Fruit fly (Drosophila melanogaster) whole organism, embryonic: Measurements from ENCODE around the gene scyl.

Source experiments
- CG10209 ChIP-seq: fragments of 200-800 bp; sonication (Bioruptor generic); optimal IDR thresholded peaks from 3 replicates; lab custom pipeline; 2017; ENCODE audit warnings: missing biosample characterization, mild to moderate bottlenecking, missing genetic modification characterization, missing genetic modification reagents
- CG10274 ChIP-seq: fragments of 200-800 bp; sonication (Bioruptor generic); optimal IDR thresholded peaks from 3 replicates; lab custom pipeline; 2017; ENCODE audit warnings: missing biosample characterization, mild to moderate bottlenecking, missing genetic modification characterization
- CG10959 ChIP-seq: fragments of 200-800 bp; sonication (Bioruptor generic); IDR thresholded peaks from 2 replicates; pipeline ENCODE4 v1.3.6; 2022; ENCODE audit warnings: missing biosample characterization, missing genetic modification characterization
- CG11723 ChIP-seq: fragments of 200-800 bp; sonication (Bioruptor generic); optimal IDR thresholded peaks from 2 replicates; lab custom pipeline; 2017; ENCODE audit warnings: missing biosample characterization, mild to moderate bottlenecking, missing genetic modification characterization
- CG12236 ChIP-seq: fragments of 200-800 bp; sonication (Bioruptor generic); optimal IDR thresholded peaks from 2 replicates; lab custom pipeline; 2016; ENCODE audit warnings: missing biosample characterization, missing genetic modification characterization
- CG13894 ChIP-seq: fragments of 200-800 bp; sonication (Bioruptor generic); optimal IDR thresholded peaks from 3 replicates; lab custom pipeline; 2018; ENCODE audit warnings: missing biosample characterization, mild to moderate bottlenecking, missing genetic modification characterization, moderate library complexity
- CG14860 ChIP-seq: fragments of 200-800 bp; sonication (Bioruptor generic); IDR thresholded peaks from 3 replicates; pipeline ENCODE4 v1.3.6; 2022; ENCODE audit warnings: missing biosample characterization, missing genetic modification characterization; ENCODE audit not compliant: partially characterized antibody
- CG16815 ChIP-seq: fragments of 200-800 bp; sonication (Bioruptor generic); optimal IDR thresholded peaks from 3 replicates; lab custom pipeline; 2017; ENCODE audit warnings: missing biosample characterization, mild to moderate bottlenecking, missing genetic modification characterization
- CG16863 ChIP-seq: fragments of 200-800 bp; sonication (Bioruptor generic); optimal IDR thresholded peaks from 3 replicates; lab custom pipeline; 2016; ENCODE audit warnings: missing biosample characterization, missing genetic modification characterization
- CG17802 ChIP-seq: fragments of 200-800 bp; sonication (Bioruptor generic); optimal IDR thresholded peaks from 2 replicates; lab custom pipeline; 2018; ENCODE audit warnings: missing biosample characterization, mild to moderate bottlenecking, missing genetic modification characterization, moderate library complexity
- CG18011 ChIP-seq: fragments of 200-800 bp; sonication (Bioruptor generic); optimal IDR thresholded peaks from 2 replicates; lab custom pipeline; 2017; ENCODE audit warnings: missing biosample characterization, missing genetic modification characterization, mild to moderate bottlenecking, moderate library complexity, missing genotype
- CG31224 ChIP-seq: fragments of 200-800 bp; sonication (Bioruptor generic); IDR thresholded peaks from 2 replicates; pipeline ENCODE4 v1.3.6; 2022; ENCODE audit warnings: missing biosample characterization, missing genetic modification characterization
- CG34224 ChIP-seq: fragments of 200-800 bp; sonication (Bioruptor generic); IDR thresholded peaks from 3 replicates; pipeline ENCODE4 v1.3.6; 2022; ENCODE audit warnings: missing biosample characterization, missing genetic modification characterization; ENCODE audit not compliant: partially characterized antibody
- CG7372 ChIP-seq: fragments of 200-800 bp; sonication (Bioruptor generic); IDR thresholded peaks from 2 replicates; pipeline ENCODE4 v1.3.6; 2022; ENCODE audit warnings: missing biosample characterization, missing genetic modification characterization
- CG7556 ChIP-seq: fragments of 200-800 bp; sonication (Bioruptor generic); optimal IDR thresholded peaks from 2 replicates; lab custom pipeline; 2017; ENCODE audit warnings: missing biosample characterization, mild to moderate bottlenecking, missing genetic modification characterization
- CG7987 ChIP-seq: fragments of 200-800 bp; sonication (Bioruptor generic); optimal IDR thresholded peaks from 2 replicates; lab custom pipeline; 2018; ENCODE audit warnings: missing biosample characterization, mild to moderate bottlenecking, missing genetic modification characterization, moderate library complexity
- CG8924 ChIP-seq: fragments of 200-800 bp; optimal IDR thresholded peaks from 3 replicates; lab custom pipeline; 2019; ENCODE audit warnings: missing biosample characterization, mild to moderate bottlenecking, missing genetic modification characterization, moderate library complexity
- Dek ChIP-seq: fragments of 200-800 bp; sonication (Bioruptor generic); optimal IDR thresholded peaks from 3 replicates; lab custom pipeline; 2019; ENCODE audit warnings: missing biosample characterization, mild to moderate bottlenecking, missing genetic modification characterization, moderate library complexity
- Fer1 ChIP-seq: fragments of 200-800 bp; sonication (Bioruptor generic); optimal IDR thresholded peaks from 2 replicates; lab custom pipeline; 2017; ENCODE audit warnings: missing biosample characterization, mild to moderate bottlenecking, missing genetic modification characterization
- Gsc ChIP-seq: fragments of 200-800 bp; sonication (Bioruptor generic); IDR thresholded peaks from 2 replicates; pipeline ENCODE4 v1.3.6; 2022; ENCODE audit warnings: missing biosample characterization, missing genetic modification characterization
- HLH4C ChIP-seq: fragments of 200-800 bp; sonication (Bioruptor generic); IDR thresholded peaks from 3 replicates; pipeline ENCODE4 v1.3.6; 2022; ENCODE audit warnings: missing biosample characterization, missing genetic modification characterization; ENCODE audit not compliant: partially characterized antibody
- Hand ChIP-seq: fragments of 200-800 bp; sonication (Bioruptor generic); optimal IDR thresholded peaks from 2 replicates; lab custom pipeline; 2017; ENCODE audit warnings: mild to moderate bottlenecking, missing biosample characterization, missing genetic modification reagents, missing genetic modification characterization
- Hey ChIP-seq: fragments of 200-800 bp; sonication (Bioruptor generic); optimal IDR thresholded peaks from 3 replicates; lab custom pipeline; 2018; ENCODE audit warnings: missing biosample characterization, mild to moderate bottlenecking, missing genetic modification characterization
- Hr3 ChIP-seq: fragments of 200-800 bp; sonication (Bioruptor generic); optimal IDR thresholded peaks from 3 replicates; lab custom pipeline; 2016; ENCODE audit warnings: missing biosample characterization, missing genetic modification characterization
- Hr39 ChIP-seq: fragments of >200 bp; optimal IDR thresholded peaks from 2 replicates; lab custom pipeline; 2017
- Kr ChIP-seq: fragments of 200-800 bp; sonication (Bioruptor generic); optimal IDR thresholded peaks from 2 replicates; lab custom pipeline; 2017; ENCODE audit warnings: missing biosample characterization, mild to moderate bottlenecking, missing genetic modification characterization
- Lpt ChIP-seq: fragments of >200 bp; optimal IDR thresholded peaks from 2 replicates; lab custom pipeline; 2018; ENCODE audit warnings: missing biosample characterization, missing genetic modification characterization
- Meics ChIP-seq: fragments of 200-800 bp; sonication (Bioruptor generic); optimal IDR thresholded peaks from 2 replicates; lab custom pipeline; 2017; ENCODE audit warnings: missing biosample characterization, mild to moderate bottlenecking, missing genetic modification characterization
- Ptx1 ChIP-seq: fragments of 200-800 bp; sonication (Bioruptor generic); IDR thresholded peaks from 2 replicates; pipeline ENCODE4 v1.3.6; 2022; ENCODE audit warnings: missing biosample characterization, missing genetic modification characterization
- Taf1 ChIP-seq: fragments of 200-800 bp; sonication (Bioruptor generic); IDR thresholded peaks from 2 replicates; pipeline ENCODE4 v1.3.6; 2022; ENCODE audit warnings: missing biosample characterization, missing genetic modification characterization
- bab2 ChIP-seq: fragments of 200-800 bp; sonication (Bioruptor generic); optimal IDR thresholded peaks from 2 replicates; lab custom pipeline; 2016; ENCODE audit warnings: missing biosample characterization, missing genetic modification characterization
- cg ChIP-seq: fragments of 200-800 bp; sonication (Bioruptor generic); optimal IDR thresholded peaks from 3 replicates; lab custom pipeline; 2019; ENCODE audit warnings: missing biosample characterization, mild to moderate bottlenecking, missing genetic modification characterization, moderate library complexity
- dm ChIP-seq: fragments of 200-800 bp; sonication (Bioruptor generic); optimal IDR thresholded peaks from 3 replicates; lab custom pipeline; 2016; ENCODE audit warnings: missing biosample characterization, missing genetic modification characterization
- dmrt11E ChIP-seq: fragments of 200-800 bp; sonication (Bioruptor generic); optimal IDR thresholded peaks from 3 replicates; lab custom pipeline; 2018; ENCODE audit warnings: missing biosample characterization, mild to moderate bottlenecking, missing genetic modification characterization, moderate library complexity
- dysf ChIP-seq: fragments of 200-800 bp; sonication (Bioruptor generic); IDR thresholded peaks from 3 replicates; pipeline ENCODE4 v1.3.6; 2022; ENCODE audit warnings: missing biosample characterization, missing genetic modification characterization
- emc ChIP-seq: fragments of 200-800 bp; sonication (Bioruptor generic); optimal IDR thresholded peaks from 2 replicates; lab custom pipeline; 2016; ENCODE audit warnings: missing biosample characterization, missing genetic modification characterization
- fd96Cb ChIP-seq: fragments of 200-800 bp; sonication (Bioruptor generic); optimal IDR thresholded peaks from 2 replicates; lab custom pipeline; 2018; ENCODE audit warnings: missing biosample characterization, mild to moderate bottlenecking, missing genetic modification characterization, moderate library complexity
- fru ChIP-seq: fragments of >200 bp; optimal IDR thresholded peaks from 2 replicates; lab custom pipeline; 2017
- gcm ChIP-seq: fragments of 200-800 bp; sonication (Bioruptor generic); optimal IDR thresholded peaks from 2 replicates; lab custom pipeline; 2019; ENCODE audit warnings: missing biosample characterization, mild to moderate bottlenecking, missing genetic modification characterization, moderate library complexity
- her ChIP-seq: fragments of 200-800 bp; sonication (Bioruptor generic); optimal IDR thresholded peaks from 2 replicates; lab custom pipeline; 2016; ENCODE audit warnings: missing biosample characterization, missing genetic modification characterization
- hth ChIP-seq: fragments of >200 bp; optimal IDR thresholded peaks from 2 replicates; lab custom pipeline; 2017; ENCODE audit warnings: inconsistent platforms
- insv ChIP-seq, 2 experiments: fragments of 200-800 bp; sonication (Bioruptor generic); optimal IDR thresholded peaks; 3 replicates each; lab custom pipeline; 2016 to 2018; ENCODE audit warnings: missing biosample characterization in 2 of 2, missing genetic modification characterization in 2 of 2
- klu ChIP-seq: fragments of 200-800 bp; sonication (Bioruptor generic); IDR thresholded peaks from 2 replicates; pipeline ENCODE4 v1.3.6; 2022; ENCODE audit warnings: missing biosample characterization, missing genetic modification characterization
- mld ChIP-seq: fragments of 200-800 bp; sonication (Bioruptor generic); IDR thresholded peaks from 3 replicates; pipeline ENCODE4 v1.3.6; 2022; ENCODE audit warnings: missing biosample characterization, missing genetic modification characterization; ENCODE audit not compliant: partially characterized antibody
- nerfin-2 ChIP-seq: fragments of 200-800 bp; sonication (Bioruptor generic); IDR thresholded peaks from 2 replicates; pipeline ENCODE4 v1.3.6; 2022; ENCODE audit warnings: missing biosample characterization, missing genetic modification characterization; ENCODE audit not compliant: partially characterized antibody
- peb ChIP-seq: fragments of 200-800 bp; sonication (Bioruptor generic); IDR thresholded peaks from 2 replicates; pipeline ENCODE4 v1.3.6; 2022; ENCODE audit warnings: missing biosample characterization, missing genetic modification characterization
- sens-2 ChIP-seq: fragments of 200-800 bp; sonication (Bioruptor generic); IDR thresholded peaks from 2 replicates; pipeline ENCODE4 v1.3.6; 2022; ENCODE audit warnings: missing biosample characterization, missing genetic modification characterization
- sr ChIP-seq: fragments of 200-800 bp; sonication (Bioruptor generic); IDR thresholded peaks from 3 replicates; pipeline ENCODE4 v1.3.6; 2022; ENCODE audit warnings: missing biosample characterization, missing genetic modification characterization
- tin ChIP-seq: fragments of 200-800 bp; sonication (Bioruptor generic); optimal IDR thresholded peaks from 3 replicates; lab custom pipeline; 2016; ENCODE audit warnings: missing biosample characterization, missing genetic modification characterization

scyl gene

DNA sequence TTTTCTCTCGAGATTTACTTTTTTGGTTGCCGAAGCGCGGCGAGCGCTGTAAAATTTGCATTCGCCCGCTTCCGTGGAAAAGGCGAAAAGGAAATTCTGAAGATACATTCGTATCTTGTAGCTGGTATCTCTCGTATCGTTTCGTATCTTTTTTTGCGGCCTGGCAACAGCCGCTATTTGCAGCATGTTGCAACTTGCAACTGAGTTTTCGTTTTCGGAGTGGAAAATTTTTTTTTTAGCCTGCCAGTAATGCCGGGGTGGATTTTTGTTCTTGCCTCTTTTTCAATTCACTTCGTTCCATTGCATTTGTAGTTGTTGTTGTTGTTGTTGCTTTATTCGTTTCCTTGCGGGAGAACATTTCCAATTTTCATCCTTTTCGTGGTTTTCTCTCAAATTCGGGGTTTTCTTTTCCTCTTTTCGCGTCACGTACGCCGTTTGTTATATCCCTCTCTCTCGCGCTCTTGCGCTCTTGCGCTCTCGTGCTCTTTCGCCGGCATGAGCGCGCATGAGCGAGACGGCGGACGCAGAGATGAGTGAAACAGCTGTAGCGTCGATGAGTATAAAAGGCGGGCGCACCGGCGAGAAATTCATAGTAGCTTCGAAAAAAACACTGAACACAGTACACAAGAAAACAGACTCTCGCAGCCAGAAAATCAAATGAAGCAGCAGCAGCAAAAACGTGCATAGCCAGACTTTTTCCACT, at the start of gene scyl (continued):
- TF ChIP-seq cg (GFP tag; lab: Kevin White, UChicago) (peak; percentile 57), CG13894 (tag; lab: Kevin White, UChicago) (peak; percentile 73), dysf (GFP tag; lab: Robert Waterston, UW) (peak; percentile 53; the same call in 1 of the 3 replicates), Hr3 (GFP tag; lab: Kevin White, UChicago) (no peak), mld (GFP tag; lab: Robert Waterston, UW) (no peak; the same call in 2 of the 3 replicates), CG8924 (tag; lab: Kevin White, UChicago) (peak; percentile 69), gcm (GFP tag; lab: Kevin White, UChicago) (peak; percentile 92), insv (GFP tag; optimal IDR thresholded peaks at IDR 0.05; lab: Kevin White, UChicago) (peak in 1 of 2 experiments; percentile 67), her (GFP tag; lab: Kevin White, UChicago) (peak; percentile 90), CG10209 (GFP tag; lab: Kevin White, UChicago) (peak; percentile 53), CG10959 (peak; percentile 54; the same call in 1 of the 2 replicates), CG7556 (GFP tag; lab: Kevin White, UChicago) (peak; percentile 22), Meics (GFP tag; lab: Kevin White, UChicago) (peak; percentile 54), Hand (peak; percentile 54), emc (GFP tag; lab: Kevin White, UChicago) (no peak), CG11723 (GFP tag; lab: Kevin White, UChicago) (peak; percentile 37), CG17802 (tag; lab: Kevin White, UChicago) (no peak), Gsc (no peak), sens-2 (GFP tag; lab: Robert Waterston, UW) (no peak; the same call in 1 of the 2 replicates), CG16863 (GFP tag; lab: Kevin White, UChicago) (peak; percentile 26), nerfin-2 (GFP tag; lab: Robert Waterston, UW) (peak; percentile 16; the same call in 1 of the 2 replicates), hth (lab: Kevin White, UChicago) (no peak), Lpt (GFP tag; lab: Kevin White, UChicago) (no peak), Fer1 (GFP tag; lab: Kevin White, UChicago) (peak; percentile 69), bab2 (GFP tag; lab: Kevin White, UChicago) (peak; percentile 10), CG16815 (GFP tag; lab: Kevin White, UChicago) (no peak), fd96Cb (tag; lab: Kevin White, UChicago) (no peak), Ptx1 (GFP tag; lab: Robert Waterston, UW) (peak; percentile 28; the same call in 1 of the 2 replicates), CG12236 (no peak), Taf1 (0 out of 2 replicates have a peak, but pooled peaks have one; percentile 10), Kr (GFP tag; lab: Kevin White, UChicago) (peak; percentile 61), CG14860 (GFP tag; lab: Robert Waterston, UW) (no peak), sr (GFP tag; lab: Robert Waterston, UW) (peak; percentile 60; the same call in 2 of the 3 replicates), dmrt11E (tag; lab: Kevin White, UChicago) (peak; percentile 17), Hr39 (lab: Kevin White, UChicago) (no peak), Hey (tag; lab: Kevin White, UChicago) (peak; percentile 4), CG31224 (GFP tag; lab: Robert Waterston, UW) (0 out of 2 replicates have a peak, but pooled peaks have one; percentile 33), CG7987 (GFP tag; lab: Kevin White, UChicago) (peak; percentile 58), tin (GFP tag; lab: Kevin White, UChicago) (peak; percentile 25), dm (GFP tag; lab: Kevin White, UChicago) (peak; percentile 26), CG18011 (GFP tag; lab: Kevin White, UChicago) (no peak), HLH4C (GFP tag; lab: Robert Waterston, UW) (peak; percentile 71; the same call in 2 of the 3 replicates), peb (peak; percentile 37; the same call in 1 of the 2 replicates), klu (GFP tag; lab: Robert Waterston, UW) (no peak), fru (no peak), Dek (tag; lab: Kevin White, UChicago) (peak; percentile 47), CG10274 (GFP tag; lab: Kevin White, UChicago) (peak; percentile 1), CG7372 (no peak), CG34224 (GFP tag; lab: Robert Waterston, UW) (peak; percentile 78)
